Worm (Caenorhabditis elegans) whole organism, L4/young adult: ENCODE measurements around the gene Y44A6C.1.

ENCODE experiments used
- W03F9.2 ChIP-seq: fragments of 150-350 bp; optimal IDR thresholded peaks from 2 replicates; lab custom pipeline; 2014; ENCODE audit warnings: missing biosample characterization, missing genetic modification characterization
- dao-5 ChIP-seq: sonication (generic microtip); optimal IDR thresholded peaks from 2 replicates; lab custom pipeline; 2016; ENCODE audit warnings: missing genotype, missing genetic modification characterization, moderate library complexity, missing compliant biosample characterization

- TF ChIP-seq dao-5 (tag; lab: Kevin White, UChicago) (no peak), W03F9.2 (tag; lab: Kevin White, UChicago) (no peak)
These were observed 49.5 kb downstream of the Y44A6C.1 start for ce11 chrV:20763192-20763591.
